Worm (Caenorhabditis elegans): Measurements from ENCODE around the gene F57A8.6.

- TF ChIP-seq B0261.1 (tag; optimal IDR thresholded peaks at IDR 0.05) = no peak
- no peak for TF ChIP-seq ama-1 (optimal IDR thresholded peaks at IDR 0.05)
- no peak for TF ChIP-seq ama-1 (GFP tag; optimal IDR thresholded peaks at IDR 0.05)
- TF ChIP-seq fkh-3 (tag; optimal IDR thresholded peaks at IDR 0.05) = no peak
- no peak for TF ChIP-seq gei-17 (GFP tag; optimal IDR thresholded peaks at IDR 0.05)
These were observed at the start of gene F57A8.6 for ce11 chrV:10073793-10074192.

Data from whole organism, young adult.